Worm (Caenorhabditis elegans) whole organism, midembryonic: ENCODE results near the gene nhr-21.

Experiments used
- cog-1 ChIP-seq: sonication (generic microtip); optimal IDR thresholded peaks from 2 replicates; lab custom pipeline; 2016; ENCODE audit warnings: missing genetic modification characterization, missing compliant biosample characterization
- flt-1 ChIP-seq: fragments of 200-800 bp; sonication (Bioruptor generic); IDR thresholded peaks from 2 replicates; pipeline ENCODE4 v1.3.6; 2022; ENCODE audit warnings: missing genetic modification characterization, missing compliant biosample characterization
- med-1 ChIP-seq: sonication (generic microtip); optimal IDR thresholded peaks from 2 replicates; lab custom pipeline; 2017; ENCODE audit warnings: missing genetic modification characterization, mild to moderate bottlenecking, missing compliant biosample characterization, antibody characterized with exemption, missing genetic modification reagents; ENCODE audit not compliant: insufficient read depth
- ref-1 ChIP-seq: fragments of 200-800 bp; sonication (Bioruptor generic); conservative IDR thresholded peaks from 2 replicates; pipeline ENCODE4 v1.3.6; 2022; ENCODE audit warnings: missing genetic modification reagents, missing genetic modification characterization, missing compliant biosample characterization
- tab-1 ChIP-seq: fragments of 200-800 bp; sonication (Bioruptor generic); IDR thresholded peaks from 2 replicates; pipeline ENCODE4 v1.3.6; 2022; ENCODE audit warnings: missing genetic modification characterization, missing compliant biosample characterization
- ztf-23 ChIP-seq: fragments of 200-800 bp; sonication (Bioruptor generic); IDR thresholded peaks from 2 replicates; pipeline ENCODE4 v1.3.6; 2022; ENCODE audit warnings: missing genetic modification reagents, missing genetic modification characterization, missing compliant biosample characterization
- ztf-29 ChIP-seq: fragments of 200-800 bp; sonication (Bioruptor generic); IDR thresholded peaks from 2 replicates; pipeline ENCODE4 v1.3.6; 2022; ENCODE audit warnings: missing genetic modification reagents, missing genetic modification characterization, missing compliant biosample characterization

ce11 chrII:7356326-7356725 lies 17.3 kb downstream of the nhr-21 start, which contains the start of gene haf-2:
- no peak for TF ChIP-seq flt-1 (GFP tag; lab: Robert Waterston, UW)
- TF ChIP-seq cog-1 (tag; lab: Kevin White, UChicago), result no peak
- no peak for TF ChIP-seq ztf-29 (GFP tag; lab: Robert Waterston, UW)
- TF ChIP-seq ref-1 (GFP tag; lab: Robert Waterston, UW), result no peak
- no peak for TF ChIP-seq ztf-23 (GFP tag; lab: Robert Waterston, UW)
- TF ChIP-seq tab-1 (GFP tag; lab: Robert Waterston, UW), result no peak
- TF ChIP-seq med-1 (GFP tag; lab: Kevin White, UChicago), result no peak
